Fruit fly (Drosophila melanogaster) whole organism, embryonic: ENCODE data around the gene CG8281.

ENCODE experiments used
- Antp ChIP-seq: fragments of 200-800 bp; sonication (Bioruptor generic); optimal IDR thresholded peaks from 3 replicates; lab custom pipeline; 2016; ENCODE audit warnings: missing biosample characterization, missing genetic modification characterization
- Atf3 ChIP-seq: fragments of 200-800 bp; sonication (Bioruptor generic); optimal IDR thresholded peaks from 3 replicates; lab custom pipeline; 2016; ENCODE audit warnings: missing biosample characterization, missing genetic modification characterization
- CG10543 ChIP-seq: fragments of 200-800 bp; sonication (Bioruptor generic); optimal IDR thresholded peaks from 3 replicates; lab custom pipeline; 2017; ENCODE audit warnings: missing biosample characterization, mild to moderate bottlenecking, missing genetic modification characterization, moderate library complexity
- CG11696 ChIP-seq: fragments of 200-800 bp; sonication (Bioruptor generic); IDR thresholded peaks from 2 replicates; pipeline ENCODE4 v1.3.6; 2022; ENCODE audit warnings: missing biosample characterization, missing genetic modification characterization
- CG13775 ChIP-seq: fragments of 200-800 bp; sonication (Bioruptor generic); optimal IDR thresholded peaks from 3 replicates; lab custom pipeline; 2017; ENCODE audit warnings: missing biosample characterization, mild to moderate bottlenecking, missing genetic modification characterization
- CG15269 ChIP-seq: fragments of 200-800 bp; sonication (Bioruptor generic); optimal IDR thresholded peaks from 2 replicates; lab custom pipeline; 2018; ENCODE audit warnings: missing biosample characterization, mild to moderate bottlenecking, missing genetic modification characterization, moderate library complexity
- CG17385 ChIP-seq: fragments of 200-800 bp; sonication (Bioruptor generic); optimal IDR thresholded peaks from 3 replicates; lab custom pipeline; 2018; ENCODE audit warnings: missing biosample characterization, mild to moderate bottlenecking, missing genetic modification characterization
- CG17829 ChIP-seq: fragments of 200-800 bp; optimal IDR thresholded peaks from 2 replicates; lab custom pipeline; 2019; ENCODE audit warnings: missing biosample characterization, mild to moderate bottlenecking, missing genetic modification characterization, moderate library complexity
- CG3995 ChIP-seq: fragments of 200-800 bp; sonication (Bioruptor generic); optimal IDR thresholded peaks from 3 replicates; lab custom pipeline; 2016; ENCODE audit warnings: missing biosample characterization, missing genetic modification characterization
- CG4360 ChIP-seq: fragments of 200-800 bp; sonication (Bioruptor generic); IDR thresholded peaks from 2 replicates; pipeline ENCODE4 v1.3.6; 2022; ENCODE audit warnings: missing biosample characterization, missing genetic modification characterization
- CG4424 ChIP-seq: fragments of 200-800 bp; sonication (Bioruptor generic); optimal IDR thresholded peaks from 3 replicates; lab custom pipeline; 2016; ENCODE audit warnings: missing biosample characterization, missing genetic modification characterization
- CG8359 ChIP-seq: fragments of 200-800 bp; sonication (Bioruptor generic); optimal IDR thresholded peaks from 2 replicates; lab custom pipeline; 2017; ENCODE audit warnings: missing biosample characterization, mild to moderate bottlenecking, missing genetic modification characterization, borderline replicate concordance
- CTCF ChIP-seq: fragments of 200-800 bp; sonication (Bioruptor generic); optimal IDR thresholded peaks from 2 replicates; lab custom pipeline; 2017; ENCODE audit warnings: missing biosample characterization, mild to moderate bottlenecking, missing genetic modification characterization, moderate library complexity
- Chrac-16 ChIP-seq: fragments of 200-800 bp; sonication (Bioruptor generic); optimal IDR thresholded peaks from 3 replicates; lab custom pipeline; 2016; ENCODE audit warnings: missing biosample characterization, missing genetic modification characterization
- Dip3 ChIP-seq: fragments of 200-800 bp; sonication (Bioruptor generic); optimal IDR thresholded peaks from 3 replicates; lab custom pipeline; 2016; ENCODE audit warnings: missing biosample characterization, missing genetic modification characterization
- Doc2 ChIP-seq: fragments of 200-800 bp; sonication (Bioruptor generic); IDR thresholded peaks from 2 replicates; pipeline ENCODE4 v1.3.6; 2022; ENCODE audit warnings: missing biosample characterization, missing genetic modification characterization
- ERR ChIP-seq: fragments of 200-800 bp; sonication (Bioruptor generic); optimal IDR thresholded peaks from 2 replicates; lab custom pipeline; 2016; ENCODE audit warnings: missing biosample characterization, missing genetic modification characterization
- Elba2 ChIP-seq: fragments of 200-800 bp; sonication (Bioruptor generic); optimal IDR thresholded peaks from 3 replicates; lab custom pipeline; 2016; ENCODE audit warnings: missing biosample characterization, missing genetic modification characterization
- Ets65A ChIP-seq: fragments of 200-800 bp; sonication (Bioruptor generic); peaks from one replicate; lab custom pipeline; 2016; ENCODE audit warnings: missing biosample characterization, missing genetic modification characterization
- Gsc ChIP-seq: fragments of 200-800 bp; sonication (Bioruptor generic); IDR thresholded peaks from 2 replicates; pipeline ENCODE4 v1.3.6; 2022; ENCODE audit warnings: missing biosample characterization, missing genetic modification characterization
- Hr39 ChIP-seq: fragments of >200 bp; optimal IDR thresholded peaks from 2 replicates; lab custom pipeline; 2017
- Lhr ChIP-seq: fragments of 200-800 bp; sonication (Bioruptor generic); optimal IDR thresholded peaks from 3 replicates; lab custom pipeline; 2017; ENCODE audit warnings: mild to moderate bottlenecking, missing biosample characterization, missing genetic modification reagents, missing genetic modification characterization
- Nf-YB ChIP-seq: fragments of 200-800 bp; sonication (Bioruptor generic); optimal IDR thresholded peaks from 3 replicates; lab custom pipeline; 2019; ENCODE audit warnings: missing biosample characterization, mild to moderate bottlenecking, missing genetic modification characterization, moderate library complexity
- Oli ChIP-seq: fragments of 200-800 bp; sonication (Bioruptor generic); optimal IDR thresholded peaks from 2 replicates; lab custom pipeline; 2018; ENCODE audit warnings: missing biosample characterization, mild to moderate bottlenecking, missing genetic modification characterization, moderate library complexity
- PHDP ChIP-seq: fragments of 200-800 bp; sonication (Bioruptor generic); optimal IDR thresholded peaks from 3 replicates; lab custom pipeline; 2018; ENCODE audit warnings: missing biosample characterization, mild to moderate bottlenecking, missing genetic modification characterization, moderate library complexity
- Rx ChIP-seq: fragments of 200-800 bp; sonication (Bioruptor generic); IDR thresholded peaks from 2 replicates; pipeline ENCODE4 v1.3.6; 2022; ENCODE audit warnings: missing biosample characterization, missing genetic modification characterization
- Sox102F ChIP-seq: fragments of 200-800 bp; sonication (Bioruptor generic); optimal IDR thresholded peaks from 2 replicates; lab custom pipeline; 2018; ENCODE audit warnings: missing biosample characterization, mild to moderate bottlenecking, missing genetic modification characterization, moderate library complexity
- Stat92E ChIP-seq, 3 experiments: fragments of >200 bp in 2 of 3; fragments of 200-800 bp in 1 of 3; sonication (Bioruptor generic) in 1 of 3; optimal IDR thresholded peaks; 2 replicates each; lab custom pipeline; 2017 to 2019; ENCODE audit warnings: missing biosample characterization in 3 of 3, missing genetic modification characterization in 3 of 3, mild to moderate bottlenecking in 1 of 3, moderate library complexity in 1 of 3
- Xbp1 ChIP-seq: fragments of 200-800 bp; sonication (Bioruptor generic); optimal IDR thresholded peaks from 3 replicates; lab custom pipeline; 2016; ENCODE audit warnings: missing biosample characterization, mild to moderate bottlenecking, missing genetic modification characterization
- YL-1 ChIP-seq: fragments of 200-800 bp; sonication (Bioruptor generic); optimal IDR thresholded peaks from 3 replicates; lab custom pipeline; 2017; ENCODE audit warnings: missing biosample characterization, mild to moderate bottlenecking, missing genetic modification characterization
- ab ChIP-seq: fragments of 200-800 bp; sonication (Bioruptor generic); optimal IDR thresholded peaks from 2 replicates; lab custom pipeline; 2016; ENCODE audit warnings: missing biosample characterization, missing genetic modification characterization
- bigmax ChIP-seq: fragments of 200-800 bp; sonication (Bioruptor generic); optimal IDR thresholded peaks from 2 replicates; lab custom pipeline; 2018; ENCODE audit warnings: missing biosample characterization, mild to moderate bottlenecking, missing genetic modification characterization
- bowl ChIP-seq: fragments of 200-800 bp; sonication (Bioruptor generic); IDR thresholded peaks from 2 replicates; pipeline ENCODE4 v1.3.6; 2022; ENCODE audit warnings: missing biosample characterization, missing genetic modification characterization
- bsh ChIP-seq, 2 experiments: fragments of 200-800 bp; sonication (Bioruptor generic); optimal IDR thresholded peaks; 2 replicates each; lab custom pipeline; 2017 to 2018; ENCODE audit warnings: mild to moderate bottlenecking in 2 of 2, missing biosample characterization in 2 of 2, missing genetic modification characterization in 2 of 2, moderate library complexity in 1 of 2
- chif ChIP-seq, 2 experiments: fragments of 200-800 bp; sonication (Bioruptor generic); optimal IDR thresholded peaks; 3 replicates each; lab custom pipeline; 2016; ENCODE audit warnings: missing biosample characterization in 2 of 2, missing genetic modification characterization in 2 of 2
- crc ChIP-seq: fragments of 200-800 bp; sonication (Bioruptor generic); optimal IDR thresholded peaks from 2 replicates; lab custom pipeline; 2016; ENCODE audit warnings: missing biosample characterization, missing genetic modification characterization
- croc ChIP-seq: fragments of 200-800 bp; sonication (Bioruptor generic); conservative IDR thresholded peaks from 3 replicates; pipeline ENCODE4 v1.3.6; 2022; ENCODE audit warnings: missing biosample characterization, missing genetic modification characterization
- dimm ChIP-seq: fragments of 200-800 bp; sonication (Bioruptor generic); IDR thresholded peaks from 2 replicates; pipeline ENCODE4 v1.3.6; 2022; ENCODE audit warnings: missing biosample characterization, missing genetic modification characterization
- emc ChIP-seq: fragments of 200-800 bp; sonication (Bioruptor generic); optimal IDR thresholded peaks from 2 replicates; lab custom pipeline; 2016; ENCODE audit warnings: missing biosample characterization, missing genetic modification characterization
- fd102C ChIP-seq: fragments of 200-800 bp; sonication (Bioruptor generic); optimal IDR thresholded peaks from 2 replicates; lab custom pipeline; 2018; ENCODE audit warnings: missing biosample characterization, mild to moderate bottlenecking, missing genetic modification characterization, moderate library complexity
- gsb-n ChIP-seq: fragments of 200-800 bp; sonication (Bioruptor generic); optimal IDR thresholded peaks from 3 replicates; lab custom pipeline; 2018; ENCODE audit warnings: missing biosample characterization, mild to moderate bottlenecking, missing genetic modification characterization
- lmd ChIP-seq: fragments of 200-800 bp; sonication (Bioruptor generic); IDR thresholded peaks from 2 replicates; pipeline ENCODE4 v1.3.6; 2022; ENCODE audit warnings: missing biosample characterization, missing genetic modification characterization
- lov ChIP-seq, 2 experiments: fragments of 200-800 bp in 1 of 2; fragments of >200 bp in 1 of 2; sonication (Bioruptor generic) in 1 of 2; IDR thresholded peaks in 1 of 2; optimal IDR thresholded peaks in 1 of 2; 2 replicates in 1 of 2; 3 replicates in 1 of 2; pipeline versions ENCODE4 v1.3.6 to Lab custom; 2017 to 2022; ENCODE audit warnings: missing biosample characterization in 1 of 2, missing genetic modification characterization in 1 of 2
- maf-S ChIP-seq: fragments of 200-800 bp; sonication (Bioruptor generic); optimal IDR thresholded peaks from 2 replicates; lab custom pipeline; 2016; ENCODE audit warnings: missing biosample characterization, missing genetic modification characterization
- nerfin-2 ChIP-seq: fragments of 200-800 bp; sonication (Bioruptor generic); IDR thresholded peaks from 2 replicates; pipeline ENCODE4 v1.3.6; 2022; ENCODE audit warnings: missing biosample characterization, missing genetic modification characterization; ENCODE audit not compliant: partially characterized antibody
- nom ChIP-seq: fragments of 200-800 bp; sonication (Bioruptor generic); optimal IDR thresholded peaks from 2 replicates; lab custom pipeline; 2017; ENCODE audit warnings: missing biosample characterization, missing genetic modification characterization, mild to moderate bottlenecking, moderate library complexity, missing genetic modification reagents
- row ChIP-seq: fragments of 200-800 bp; sonication (Bioruptor generic); IDR thresholded peaks from 3 replicates; pipeline ENCODE4 v1.3.6; 2022; ENCODE audit warnings: missing biosample characterization, missing genetic modification characterization
- sim ChIP-seq: fragments of 200-800 bp; sonication (Bioruptor generic); IDR thresholded peaks from 2 replicates; pipeline ENCODE4 v1.3.6; 2022; ENCODE audit warnings: missing biosample characterization, missing genetic modification characterization
- slp2 ChIP-seq: fragments of 200-800 bp; sonication (Bioruptor generic); optimal IDR thresholded peaks from 2 replicates; lab custom pipeline; 2016; ENCODE audit warnings: missing biosample characterization, missing genetic modification characterization
- sug ChIP-seq: fragments of 200-800 bp; optimal IDR thresholded peaks from 2 replicates; lab custom pipeline; 2019; ENCODE audit warnings: missing biosample characterization, mild to moderate bottlenecking, missing genetic modification characterization, moderate library complexity
- wdn ChIP-seq: fragments of 200-800 bp; sonication (Bioruptor generic); IDR thresholded peaks from 2 replicates; pipeline ENCODE4 v1.3.6; 2022; ENCODE audit warnings: missing biosample characterization, missing genetic modification characterization

Gene CG8281

dm6 chr3L:7863766-7864305 lies 48.4 kb upstream of the CG8281 start (continued):
- TF ChIP-seq emc (GFP tag; lab: Kevin White, UChicago) (peak; percentile 6), Hr39 (lab: Kevin White, UChicago) (no peak), sim (GFP tag; lab: Robert Waterston, UW) (no peak), bigmax (GFP tag; lab: Kevin White, UChicago) (no peak), CG3995 (no peak), Rx (GFP tag; lab: Robert Waterston, UW) (peak; percentile 23; the same call in 1 of the 2 replicates), bowl (GFP tag; lab: Robert Waterston, UW) (no peak), CG17385 (GFP tag; lab: Kevin White, UChicago) (peak; percentile 12), Sox102F (GFP tag; lab: Kevin White, UChicago) (peak; percentile 53), CG11696 (GFP tag; lab: Robert Waterston, UW) (no peak), ab (no peak), ERR (no peak), wdn (GFP tag; lab: Robert Waterston, UW) (peak; percentile 60; the same call in 1 of the 2 replicates), Atf3 (GFP tag; lab: Kevin White, UChicago) (no peak), Gsc (no peak), PHDP (peak; percentile 76), Stat92E (GFP tag; optimal IDR thresholded peaks at IDR 0.05; lab: Kevin White, UChicago) (no peak), Ets65A (GFP tag; lab: Kevin White, UChicago) (no peak), Dip3 (GFP tag; lab: Kevin White, UChicago) (peak; percentile 47), sug (tag; lab: Kevin White, UChicago) (peak; percentile 54), slp2 (GFP tag; lab: Kevin White, UChicago) (no peak), YL-1 (no peak), CG4424 (GFP tag; lab: Kevin White, UChicago) (peak; percentile 18), bsh (GFP tag; optimal IDR thresholded peaks at IDR 0.05; lab: Kevin White, UChicago) (peak in 1 of 2 experiments; percentile 19), Chrac-16 (GFP tag; lab: Kevin White, UChicago) (peak; percentile 26), crc (no peak), CG4360 (GFP tag; lab: Robert Waterston, UW) (no peak), chif (GFP tag; optimal IDR thresholded peaks at IDR 0.05; lab: Kevin White, UChicago) (no peak), Xbp1 (GFP tag; lab: Kevin White, UChicago) (peak; percentile 49), Antp (no peak), Lhr (no peak), nom (GFP tag; lab: Kevin White, UChicago) (no peak), Nf-YB (GFP tag; lab: Kevin White, UChicago) (peak; percentile 25), gsb-n (tag; lab: Kevin White, UChicago) (no peak), row (GFP tag; lab: Robert Waterston, UW) (peak; percentile 77), CG17829 (tag; lab: Kevin White, UChicago) (peak; percentile 32), Oli (peak; percentile 58), fd102C (GFP tag; lab: Kevin White, UChicago) (no peak), dimm (GFP tag; lab: Robert Waterston, UW) (no peak), croc (peak; percentile 24; the same call in 1 of the 3 replicates), lov (optimal IDR thresholded peaks at IDR 0.05; lab: Kevin White, UChicago) (no peak), lov (GFP tag; IDR thresholded peaks at IDR 0.05; lab: Robert Waterston, UW) (no peak), CG8359 (GFP tag; lab: Kevin White, UChicago) (no peak), lmd (peak; percentile 83), CG13775 (GFP tag; lab: Kevin White, UChicago) (peak; percentile 49), CG10543 (GFP tag; lab: Kevin White, UChicago) (peak; percentile 43), Elba2 (GFP tag; lab: Kevin White, UChicago) (no peak), CTCF (no peak), CG15269 (tag; lab: Kevin White, UChicago) (peak; percentile 76), nerfin-2 (no peak), Doc2 (GFP tag; lab: Robert Waterston, UW) (no peak), maf-S (GFP tag; lab: Kevin White, UChicago) (no peak)
